Fruit fly (Drosophila melanogaster) whole organism, pupa: ENCODE data around the gene Bmcp.

Experiments used
- CG10348 ChIP-seq: fragments of 200-800 bp; sonication (Bioruptor generic); IDR thresholded peaks from 2 replicates; pipeline ENCODE4 v1.3.6; 2022; ENCODE audit warnings: missing biosample characterization, missing genetic modification characterization
- CG12605 ChIP-seq: fragments of 200-800 bp; sonication (Bioruptor generic); IDR thresholded peaks from 2 replicates; pipeline ENCODE4 v1.3.6; 2022; ENCODE audit warnings: missing biosample characterization, missing genetic modification characterization
- CG13204 ChIP-seq: fragments of 200-800 bp; sonication (Bioruptor generic); optimal IDR thresholded peaks from 2 replicates; lab custom pipeline; 2018; ENCODE audit warnings: missing biosample characterization, mild to moderate bottlenecking, missing genetic modification characterization, moderate library complexity
- CG14655 ChIP-seq: fragments of 200-800 bp; sonication (Bioruptor generic); optimal IDR thresholded peaks from 3 replicates; lab custom pipeline; 2017; ENCODE audit warnings: mild to moderate bottlenecking, missing biosample characterization, missing genetic modification reagents, missing genetic modification characterization
- CG15710 ChIP-seq: fragments of 200-800 bp; sonication (Bioruptor generic); optimal IDR thresholded peaks from 2 replicates; lab custom pipeline; 2018; ENCODE audit warnings: missing biosample characterization, mild to moderate bottlenecking, missing genetic modification characterization, moderate library complexity
- CG17806 ChIP-seq: fragments of 200-800 bp; sonication (Bioruptor generic); optimal IDR thresholded peaks from 2 replicates; lab custom pipeline; 2018; ENCODE audit warnings: missing biosample characterization, mild to moderate bottlenecking, missing genetic modification characterization, moderate library complexity
- CG32121 ChIP-seq: fragments of 200-800 bp; sonication (Bioruptor generic); IDR thresholded peaks from 2 replicates; pipeline ENCODE4 v1.3.6; 2022; ENCODE audit warnings: missing biosample characterization, missing genetic modification characterization
- CG34367 ChIP-seq: fragments of 200-800 bp; sonication (Bioruptor generic); optimal IDR thresholded peaks from 2 replicates; lab custom pipeline; 2018; ENCODE audit warnings: missing biosample characterization, mild to moderate bottlenecking, missing genetic modification characterization
- CG4496 ChIP-seq: fragments of 200-800 bp; sonication (Bioruptor generic); IDR thresholded peaks from 3 replicates; pipeline ENCODE4 v1.3.6; 2022; ENCODE audit warnings: missing biosample characterization, missing genetic modification characterization
- CG8159 ChIP-seq: fragments of 200-800 bp; sonication (Bioruptor generic); optimal IDR thresholded peaks from 3 replicates; lab custom pipeline; 2018; ENCODE audit warnings: missing biosample characterization, mild to moderate bottlenecking, missing genetic modification characterization, moderate library complexity
- CG8301 ChIP-seq: fragments of 200-800 bp; sonication (Bioruptor generic); optimal IDR thresholded peaks from 2 replicates; lab custom pipeline; 2018; ENCODE audit warnings: missing biosample characterization, mild to moderate bottlenecking, missing genetic modification characterization
- CG9948 ChIP-seq: fragments of 200-800 bp; sonication (Bioruptor generic); optimal IDR thresholded peaks from 2 replicates; lab custom pipeline; 2018; ENCODE audit warnings: missing biosample characterization, mild to moderate bottlenecking, missing genetic modification characterization, moderate library complexity
- D1 ChIP-seq: fragments of 200-800 bp; sonication (Bioruptor generic); optimal IDR thresholded peaks from 2 replicates; lab custom pipeline; 2018; ENCODE audit warnings: missing biosample characterization, mild to moderate bottlenecking, missing genetic modification characterization, moderate library complexity
- EcR ChIP-seq: fragments of 200-800 bp; sonication (Bioruptor generic); optimal IDR thresholded peaks from 3 replicates; lab custom pipeline; 2019; ENCODE audit warnings: missing biosample characterization, missing genetic modification characterization, mild to moderate bottlenecking, moderate library complexity, missing genetic modification reagents
- Ets98B ChIP-seq: fragments of 200-800 bp; sonication (Bioruptor generic); IDR thresholded peaks from 2 replicates; pipeline ENCODE4 v1.3.6; 2022; ENCODE audit warnings: missing biosample characterization, missing genetic modification characterization
- Pif1A ChIP-seq: fragments of 200-800 bp; sonication (Bioruptor generic); optimal IDR thresholded peaks from 3 replicates; lab custom pipeline; 2016; ENCODE audit warnings: missing biosample characterization, missing genetic modification characterization
- Pif1B ChIP-seq: fragments of 200-800 bp; sonication (Bioruptor generic); optimal IDR thresholded peaks from 3 replicates; lab custom pipeline; 2016; ENCODE audit warnings: missing biosample characterization, missing genetic modification characterization
- Snoo ChIP-seq: fragments of 200-800 bp; sonication (Bioruptor generic); optimal IDR thresholded peaks from 3 replicates; lab custom pipeline; 2017; ENCODE audit warnings: missing biosample characterization, mild to moderate bottlenecking, missing genetic modification characterization, inconsistent platforms
- fd96Ca ChIP-seq: fragments of 200-800 bp; sonication (Bioruptor generic); IDR thresholded peaks from 3 replicates; pipeline ENCODE4 v1.3.6; 2022; ENCODE audit warnings: missing biosample characterization, missing genetic modification characterization
- gl ChIP-seq: fragments of 200-800 bp; sonication (Bioruptor generic); optimal IDR thresholded peaks from 2 replicates; lab custom pipeline; 2018; ENCODE audit warnings: missing biosample characterization, mild to moderate bottlenecking, missing genetic modification characterization
- rn ChIP-seq: fragments of 200-800 bp; sonication (Bioruptor generic); IDR thresholded peaks from 2 replicates; pipeline ENCODE4 v1.3.6; 2022; ENCODE audit warnings: missing biosample characterization, missing genetic modification characterization

The Bmcp gene

dm6 chr3L:11685876-11686275, 34.9 kb upstream of the Bmcp start:
- TF ChIP-seq Pif1A (GFP tag; lab: Kevin White, UChicago) = no peak
- no peak for TF ChIP-seq CG10348
- TF ChIP-seq CG14655 (GFP tag; lab: Kevin White, UChicago) = no peak
- no peak for TF ChIP-seq CG12605 (GFP tag; lab: Robert Waterston, UW)
- TF ChIP-seq CG34367 = no peak
- no peak for TF ChIP-seq CG32121 (GFP tag; lab: Robert Waterston, UW)
- TF ChIP-seq Pif1B = no peak
- TF ChIP-seq CG13204 (GFP tag; lab: Kevin White, UChicago) = no peak

DNA sequence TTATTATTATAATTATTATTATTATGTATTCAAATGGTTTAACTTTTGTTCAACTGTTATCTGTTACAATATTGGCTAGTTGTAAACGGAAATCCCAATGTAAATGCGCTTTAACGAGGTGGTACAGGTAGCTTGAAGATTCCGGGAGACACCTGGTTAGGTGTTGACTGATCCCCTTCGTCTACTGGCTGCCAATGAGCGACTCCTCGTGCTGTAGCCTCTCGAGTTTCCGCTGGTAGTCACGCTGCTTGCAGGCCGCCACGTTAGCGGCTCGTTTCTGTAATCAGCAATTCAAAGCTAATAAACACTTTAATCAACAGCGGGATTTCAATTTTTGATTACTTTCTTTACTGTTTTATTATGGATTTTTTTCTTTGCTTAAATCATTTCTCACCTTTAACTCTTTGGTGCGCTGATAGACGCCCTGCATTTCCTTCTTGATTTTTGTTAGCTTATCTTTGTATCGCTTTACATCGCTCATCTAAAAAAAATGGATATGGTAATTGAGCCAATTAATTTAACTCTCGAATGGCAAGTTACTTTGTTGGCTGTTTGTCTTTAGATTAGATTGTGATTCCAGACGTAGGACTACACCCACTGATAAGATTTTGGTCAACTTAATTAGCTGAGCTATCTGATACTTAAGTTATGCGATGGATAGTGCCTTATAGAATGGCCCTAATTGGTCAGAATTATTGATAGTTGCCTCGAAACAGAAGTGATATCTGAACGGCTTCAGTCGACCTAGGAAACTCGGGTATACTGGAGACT, 30.7 kb upstream of the Bmcp start:
- TF ChIP-seq CG17806 (tag; lab: Kevin White, UChicago) (no peak), CG14655 (GFP tag; lab: Kevin White, UChicago) (no peak), CG32121 (GFP tag; lab: Robert Waterston, UW) (no peak), CG4496 (GFP tag; lab: Robert Waterston, UW) (no peak), CG10348 (no peak), rn (no peak)
- TF ChIP-seq, all 21 proteins: peak for 0

dm6 chr3L:11691203-11691797, 29.4 kb upstream of the Bmcp start, which contains the start of the genes Pldn and CG14135:
TSS of gene Pldn (minus strand) at chr3L:11691399.
TSS of gene CG14135 (plus strand) at chr3L:11691571.
- TF ChIP-seq D1 (tag; lab: Kevin White, UChicago) = peak; percentile 12
- no peak for TF ChIP-seq CG9948 (tag; lab: Kevin White, UChicago)

- TF ChIP-seq CG32121 (GFP tag; lab: Robert Waterston, UW) (no peak), CG8159 (tag; lab: Kevin White, UChicago) (no peak), CG9948 (tag; lab: Kevin White, UChicago) (no peak), CG34367 (no peak), CG15710 (tag; lab: Kevin White, UChicago) (no peak), CG8301 (no peak), CG17806 (tag; lab: Kevin White, UChicago) (no peak), CG13204 (GFP tag; lab: Kevin White, UChicago) (no peak), CG4496 (GFP tag; lab: Robert Waterston, UW) (no peak), Ets98B (GFP tag; lab: Robert Waterston, UW) (no peak), fd96Ca (GFP tag; lab: Robert Waterston, UW) (no peak), D1 (tag; lab: Kevin White, UChicago) (no peak), EcR (no peak)
Observed at dm6 chr3L:11692853-11693252, 27.9 kb upstream of the Bmcp start.

DNA sequence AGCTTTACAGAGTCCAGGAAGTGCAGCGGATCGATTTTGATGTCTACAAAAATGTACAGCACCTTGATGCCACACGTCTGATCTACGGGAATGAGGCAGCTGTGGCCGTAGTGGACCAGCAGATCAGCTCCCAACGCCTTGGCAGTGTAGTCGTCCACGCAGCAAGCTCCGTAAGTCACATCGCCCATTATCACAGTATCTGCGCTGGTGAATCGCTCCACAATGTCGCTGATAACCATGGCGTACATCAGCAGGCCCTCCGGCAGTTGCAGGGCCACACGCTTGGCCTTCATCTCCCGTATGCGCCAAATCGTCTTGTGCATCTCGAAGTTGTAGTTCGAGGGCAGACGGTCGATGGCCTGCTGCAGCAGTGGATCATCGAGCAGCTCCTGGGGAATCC, 25.7 kb upstream of the Bmcp start:
- TF ChIP-seq EcR (peak; percentile 38), D1 (tag; lab: Kevin White, UChicago) (no peak)

- TF ChIP-seq CG14655 (GFP tag; lab: Kevin White, UChicago) (no peak), gl (no peak), CG8159 (tag; lab: Kevin White, UChicago) (no peak)
- TF ChIP-seq, all 21 proteins: peak for 0
Observed at dm6 chr3L:11695827-11696226, 24.9 kb upstream of the Bmcp start.

DNA sequence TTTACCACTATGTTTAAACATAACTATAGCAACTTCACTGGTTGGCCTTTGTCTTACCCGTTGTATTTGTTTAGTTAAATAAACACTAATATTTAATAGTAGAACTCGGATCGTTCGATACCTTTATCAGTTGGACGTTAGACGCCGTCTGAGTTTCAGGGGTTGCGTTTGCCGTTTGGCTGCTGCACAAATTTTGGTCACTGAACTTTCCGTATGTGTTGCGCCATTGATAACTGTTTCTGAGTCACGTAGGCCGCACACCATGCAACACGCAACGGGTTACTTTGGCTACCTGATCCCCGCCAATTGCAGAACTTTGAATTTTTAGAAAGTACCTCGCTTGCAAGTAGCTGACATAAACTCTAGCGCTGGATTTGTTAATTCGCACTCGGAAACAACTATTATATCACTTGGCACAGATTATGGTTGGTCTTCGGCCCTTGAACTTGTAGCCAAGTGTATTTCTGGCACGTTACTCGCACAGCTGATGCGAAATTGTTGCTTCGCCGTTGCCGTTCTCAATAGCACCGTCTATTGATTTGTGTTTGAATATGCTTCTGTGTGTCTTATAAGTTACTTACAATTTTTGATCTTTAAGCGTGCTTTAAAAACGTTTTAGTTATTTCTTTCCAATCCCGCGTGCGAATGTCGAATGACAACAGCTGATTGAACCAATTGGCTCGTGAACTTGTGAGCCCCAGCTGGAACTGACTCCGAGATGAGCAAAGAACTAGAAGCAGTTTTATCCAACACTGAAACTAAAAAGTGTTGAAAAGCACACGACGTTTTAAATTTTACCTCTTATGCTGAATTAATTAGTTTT, 24.2 kb upstream of the Bmcp start, which contains the start of gene Dph1:
TSS of gene Dph1 (minus strand) at position 670 of the 823 bp plus-strand sequence.
- TF ChIP-seq Ets98B (GFP tag; lab: Robert Waterston, UW) (peak; percentile 95), Pif1A (GFP tag; lab: Kevin White, UChicago) (peak; percentile 95), Snoo (peak; percentile 90), CG4496 (GFP tag; lab: Robert Waterston, UW) (peak; percentile 98), CG13204 (GFP tag; lab: Kevin White, UChicago) (no peak), CG17806 (tag; lab: Kevin White, UChicago) (peak; percentile 94), D1 (tag; lab: Kevin White, UChicago) (peak; percentile 72), CG9948 (tag; lab: Kevin White, UChicago) (peak; percentile 88), CG10348 (peak; percentile 63), fd96Ca (GFP tag; lab: Robert Waterston, UW) (peak; percentile 97), CG12605 (GFP tag; lab: Robert Waterston, UW) (peak; percentile 92), CG14655 (GFP tag; lab: Kevin White, UChicago) (peak; percentile 95), CG32121 (GFP tag; lab: Robert Waterston, UW) (peak; percentile 96), gl (peak; percentile 87), CG34367 (peak; percentile 92), rn (peak; percentile 82), CG15710 (tag; lab: Kevin White, UChicago) (peak; percentile 86), EcR (peak; percentile 93), Pif1B (peak; percentile 91), CG8301 (peak; percentile 95), CG8159 (tag; lab: Kevin White, UChicago) (peak; percentile 91)
